Worm (Caenorhabditis elegans): ENCODE results near the gene Y41C4A.8.

Gene Y41C4A.8

ce11 chrIII:11689303-11689702 is 19.3 kb downstream of the Y41C4A.8 start (continued):
- TF ChIP-seq unc-62 (GFP tag; optimal IDR thresholded peaks at IDR 0.05) (no peak), F13H6.1 (tag; optimal IDR thresholded peaks at IDR 0.05) (peak; percentile 74), nhr-10 (tag; optimal IDR thresholded peaks at IDR 0.05) (no peak), R02D3.7 (tag; optimal IDR thresholded peaks at IDR 0.05) (no peak), sma-3 (GFP tag; optimal IDR thresholded peaks at IDR 0.05) (peak; percentile 76), mdl-1 (tag; optimal IDR thresholded peaks at IDR 0.05) (peak in 1 of 2 experiments; percentile 20), unc-39 (tag; optimal IDR thresholded peaks at IDR 0.05) (no peak), aly-2 (tag; optimal IDR thresholded peaks at IDR 0.05) (no peak)

- no peak for TF ChIP-seq R02D3.7 (tag; optimal IDR thresholded peaks at IDR 0.05)
- peak; percentile 66 for TF ChIP-seq fos-1 (tag; optimal IDR thresholded peaks at IDR 0.05)
- TF ChIP-seq sma-3 (GFP tag; optimal IDR thresholded peaks at IDR 0.05) = peak; percentile 44
- TF ChIP-seq crh-2 (tag; optimal IDR thresholded peaks at IDR 0.05) = peak; percentile 56
- TF ChIP-seq gmeb-1 (tag; optimal IDR thresholded peaks at IDR 0.05) = peak; percentile 19
- TF ChIP-seq sma-9 (GFP tag; optimal IDR thresholded peaks at IDR 0.05) = peak; percentile 67
- TF ChIP-seq sma-9 (tag; optimal IDR thresholded peaks at IDR 0.05) = no peak
Measured at ce11 chrIII:11684770-11685169, 23.9 kb downstream of the Y41C4A.8 start.

- no peak for TF ChIP-seq ceh-16 (tag; optimal IDR thresholded peaks at IDR 0.05)
- TF ChIP-seq sma-9 (GFP tag; optimal IDR thresholded peaks at IDR 0.05) = no peak
- no peak for TF ChIP-seq sma-9 (tag; optimal IDR thresholded peaks at IDR 0.05)
- no peak for TF ChIP-seq unc-55 (GFP tag; optimal IDR thresholded peaks at IDR 0.05)
- TF ChIP-seq nhr-10 (tag; optimal IDR thresholded peaks at IDR 0.05) = no peak
- no peak for TF ChIP-seq elt-3 (tag; optimal IDR thresholded peaks at IDR 0.05)
- no peak for TF ChIP-seq nhr-12 (tag; optimal IDR thresholded peaks at IDR 0.05)
- TF ChIP-seq ZK546.5 (tag; optimal IDR thresholded peaks at IDR 0.05) = no peak
Measured at ce11 chrIII:11683790-11684189, 24.8 kb downstream of the Y41C4A.8 start.

- TF ChIP-seq ztf-1 (GFP tag; conservative IDR thresholded peaks at IDR 0.05) (no peak), sem-4 (tag; optimal IDR thresholded peaks at IDR 0.05) (no peak), crh-2 (tag; optimal IDR thresholded peaks at IDR 0.05) (no peak), mbf-1 (tag; optimal IDR thresholded peaks at IDR 0.05) (no peak), lin-13 (GFP tag; optimal IDR thresholded peaks at IDR 0.05) (no peak), lsy-2 (tag; optimal IDR thresholded peaks at IDR 0.05) (no peak), egl-27 (tag; optimal IDR thresholded peaks at IDR 0.05) (no peak), lin-11 (tag; optimal IDR thresholded peaks at IDR 0.05) (no peak), fos-1 (tag; optimal IDR thresholded peaks at IDR 0.05) (no peak), nhr-77 (tag; optimal IDR thresholded peaks at IDR 0.05) (no peak), zag-1 (tag; optimal IDR thresholded peaks at IDR 0.05) (no peak), alr-1 (tag; optimal IDR thresholded peaks at IDR 0.05) (no peak), unc-62 (GFP tag; optimal IDR thresholded peaks at IDR 0.05) (no peak), ZK546.5 (tag; optimal IDR thresholded peaks at IDR 0.05) (no peak), peb-1 (tag; optimal IDR thresholded peaks at IDR 0.05) (no peak), gmeb-1 (tag; optimal IDR thresholded peaks at IDR 0.05) (no peak), Y55F3AM.14 (GFP tag; optimal IDR thresholded peaks at IDR 0.05) (no peak), nhr-12 (tag; optimal IDR thresholded peaks at IDR 0.05) (no peak)
Measured at ce11 chrIII:11683038-11683437, 25.6 kb downstream of the Y41C4A.8 start.

ce11 chrIII:11681461-11682014 is 27.1 kb downstream of the Y41C4A.8 start:
- no peak for TF ChIP-seq nhr-25 (tag; optimal IDR thresholded peaks at IDR 0.05)
- no peak for TF ChIP-seq nhr-11 (tag; optimal IDR thresholded peaks at IDR 0.05)

ce11 chrIII:11680514-11680913 is 28.1 kb downstream of the Y41C4A.8 start:
- TF ChIP-seq mbf-1 (tag; optimal IDR thresholded peaks at IDR 0.05) = no peak
- TF ChIP-seq nhr-129 (tag; optimal IDR thresholded peaks at IDR 0.05) = no peak
- TF ChIP-seq snpc-4 (tag; optimal IDR thresholded peaks at IDR 0.05) = no peak
- no peak for TF ChIP-seq ceh-82 (tag; optimal IDR thresholded peaks at IDR 0.05)
- TF ChIP-seq ztf-1 (GFP tag; conservative IDR thresholded peaks at IDR 0.05) = no peak
- TF ChIP-seq nhr-10 (tag; optimal IDR thresholded peaks at IDR 0.05) = no peak
- no peak for TF ChIP-seq elt-1 (tag; optimal IDR thresholded peaks at IDR 0.05)
- no peak for TF ChIP-seq egl-27 (tag; optimal IDR thresholded peaks at IDR 0.05)
- no peak for TF ChIP-seq lin-39 (tag; optimal IDR thresholded peaks at IDR 0.05)
- no peak for TF ChIP-seq C34F6.9 (tag; optimal IDR thresholded peaks at IDR 0.05)
- TF ChIP-seq aly-2 (tag; optimal IDR thresholded peaks at IDR 0.05) = no peak
- no peak for TF ChIP-seq gmeb-1 (tag; optimal IDR thresholded peaks at IDR 0.05)
- no peak for TF ChIP-seq lin-11 (tag; optimal IDR thresholded peaks at IDR 0.05)
- no peak for TF ChIP-seq nhr-12 (tag; optimal IDR thresholded peaks at IDR 0.05)
- no peak for TF ChIP-seq sem-4 (tag; optimal IDR thresholded peaks at IDR 0.05)
- TF ChIP-seq crh-2 (tag; optimal IDR thresholded peaks at IDR 0.05) = no peak
- no peak for TF ChIP-seq blmp-1 (tag; optimal IDR thresholded peaks at IDR 0.05; ENCODE audit: insufficient read depth)

Measured in whole organism, L2 larva.